Fruit fly (Drosophila melanogaster) whole organism, embryonic: Measurements from ENCODE around the gene CG15425.
A peak's percentile ranks its signal among the peaks of the same experiment; 100 is the strongest.

Source experiments
- CG10147 ChIP-seq: fragments of 200-800 bp; sonication (Bioruptor generic); optimal IDR thresholded peaks from 2 replicates; lab custom pipeline; 2019; ENCODE audit warnings: missing biosample characterization, mild to moderate bottlenecking, missing genetic modification characterization, moderate library complexity
- CG10565 ChIP-seq: fragments of 200-800 bp; sonication (Bioruptor generic); optimal IDR thresholded peaks from 3 replicates; lab custom pipeline; 2016; ENCODE audit warnings: missing biosample characterization, mild to moderate bottlenecking, missing genetic modification characterization
- CG12391 ChIP-seq: fragments of 200-800 bp; sonication (Bioruptor generic); optimal IDR thresholded peaks from 3 replicates; lab custom pipeline; 2018; ENCODE audit warnings: missing biosample characterization, mild to moderate bottlenecking, missing genetic modification characterization, moderate library complexity
- CG12942 ChIP-seq: fragments of 200-800 bp; sonication (Bioruptor generic); optimal IDR thresholded peaks from 3 replicates; lab custom pipeline; 2016; ENCODE audit warnings: missing biosample characterization, missing genetic modification characterization
- CG13296 ChIP-seq: fragments of 200-800 bp; sonication (Bioruptor generic); optimal IDR thresholded peaks from 3 replicates; lab custom pipeline; 2018; ENCODE audit warnings: missing biosample characterization, mild to moderate bottlenecking, missing genetic modification characterization
- CG14860 ChIP-seq: fragments of 200-800 bp; sonication (Bioruptor generic); IDR thresholded peaks from 3 replicates; pipeline ENCODE4 v1.3.6; 2022; ENCODE audit warnings: missing biosample characterization, missing genetic modification characterization; ENCODE audit not compliant: partially characterized antibody
- CG17612 ChIP-seq: fragments of 200-800 bp; sonication (Bioruptor generic); IDR thresholded peaks from 2 replicates; pipeline ENCODE4 v1.3.6; 2022; ENCODE audit warnings: missing biosample characterization, missing genetic modification characterization
- CG17829 ChIP-seq: fragments of 200-800 bp; optimal IDR thresholded peaks from 2 replicates; lab custom pipeline; 2019; ENCODE audit warnings: missing biosample characterization, mild to moderate bottlenecking, missing genetic modification characterization, moderate library complexity
- CG1792 ChIP-seq: fragments of 200-800 bp; sonication (Bioruptor generic); optimal IDR thresholded peaks from 2 replicates; lab custom pipeline; 2016; ENCODE audit warnings: missing biosample characterization, missing genetic modification characterization
- CG18262 ChIP-seq: fragments of 200-800 bp; optimal IDR thresholded peaks from 3 replicates; lab custom pipeline; 2019; ENCODE audit warnings: missing biosample characterization, mild to moderate bottlenecking, missing genetic modification characterization, moderate library complexity
- CG1832 ChIP-seq: fragments of 200-800 bp; sonication (Bioruptor generic); optimal IDR thresholded peaks from 2 replicates; lab custom pipeline; 2017; ENCODE audit warnings: missing biosample characterization, mild to moderate bottlenecking, missing genetic modification characterization, inconsistent platforms
- CG2712 ChIP-seq: fragments of 200-800 bp; optimal IDR thresholded peaks from 3 replicates; lab custom pipeline; 2019; ENCODE audit warnings: missing biosample characterization, mild to moderate bottlenecking, missing genetic modification characterization, moderate library complexity
- CG2889 ChIP-seq: fragments of 200-800 bp; sonication (Bioruptor generic); IDR thresholded peaks from 3 replicates; pipeline ENCODE4 v1.3.6; 2022; ENCODE audit warnings: missing biosample characterization, missing genetic modification characterization
- CG30020 ChIP-seq: fragments of 200-800 bp; optimal IDR thresholded peaks from 2 replicates; lab custom pipeline; 2019; ENCODE audit warnings: missing biosample characterization, mild to moderate bottlenecking, missing genetic modification characterization, moderate library complexity
- CG3163 ChIP-seq: fragments of 200-800 bp; sonication (Bioruptor generic); optimal IDR thresholded peaks from 3 replicates; lab custom pipeline; 2016; ENCODE audit warnings: missing biosample characterization, missing genetic modification characterization
- CG3281 ChIP-seq: fragments of 200-800 bp; sonication (Bioruptor generic); optimal IDR thresholded peaks from 3 replicates; lab custom pipeline; 2017; ENCODE audit warnings: missing biosample characterization, mild to moderate bottlenecking, missing genetic modification characterization
- CG3407 ChIP-seq: fragments of 200-800 bp; sonication (Bioruptor generic); optimal IDR thresholded peaks from 2 replicates; lab custom pipeline; 2018; ENCODE audit warnings: missing biosample characterization, mild to moderate bottlenecking, missing genetic modification characterization
- CG34422 ChIP-seq: fragments of 200-800 bp; sonication (Bioruptor generic); IDR thresholded peaks from 3 replicates; pipeline ENCODE4 v1.3.6; 2022; ENCODE audit warnings: missing biosample characterization, missing genetic modification characterization
- CG3847 ChIP-seq: fragments of 200-800 bp; sonication (Bioruptor generic); IDR thresholded peaks from 2 replicates; pipeline ENCODE4 v1.3.6; 2022; ENCODE audit warnings: missing biosample characterization, missing genetic modification characterization
- CG6765 ChIP-seq: fragments of 200-800 bp; sonication (Bioruptor generic); optimal IDR thresholded peaks from 3 replicates; lab custom pipeline; 2017; ENCODE audit warnings: missing biosample characterization, mild to moderate bottlenecking, missing genetic modification characterization
- CG7786 ChIP-seq: fragments of 200-800 bp; sonication (Bioruptor generic); optimal IDR thresholded peaks from 2 replicates; lab custom pipeline; 2016; ENCODE audit warnings: missing biosample characterization, missing genetic modification characterization
- CG7963 ChIP-seq: fragments of 200-800 bp; sonication (Bioruptor generic); IDR thresholded peaks from 3 replicates; pipeline ENCODE4 v1.3.6; 2022; ENCODE audit warnings: missing biosample characterization, missing genetic modification characterization; ENCODE audit not compliant: partially characterized antibody
- Camta ChIP-seq: fragments of 200-800 bp; sonication (Bioruptor generic); optimal IDR thresholded peaks from 2 replicates; lab custom pipeline; 2016; ENCODE audit warnings: missing biosample characterization, missing genetic modification characterization
- CkIIα-i1 ChIP-seq: fragments of 200-800 bp; sonication (Bioruptor generic); IDR thresholded peaks from 2 replicates; pipeline ENCODE4 v1.3.6; 2022; ENCODE audit warnings: missing biosample characterization, missing genetic modification characterization
- Elba2 ChIP-seq: fragments of 200-800 bp; sonication (Bioruptor generic); optimal IDR thresholded peaks from 3 replicates; lab custom pipeline; 2016; ENCODE audit warnings: missing biosample characterization, missing genetic modification characterization
- Fer1 ChIP-seq: fragments of 200-800 bp; sonication (Bioruptor generic); optimal IDR thresholded peaks from 2 replicates; lab custom pipeline; 2017; ENCODE audit warnings: missing biosample characterization, mild to moderate bottlenecking, missing genetic modification characterization
- GATAe ChIP-seq: fragments of 200-800 bp; sonication (Bioruptor generic); conservative IDR thresholded peaks from 2 replicates; pipeline ENCODE4 v1.3.6; 2022; ENCODE audit warnings: missing biosample characterization, missing genetic modification characterization
- Gug ChIP-seq: fragments of 200-800 bp; sonication (Bioruptor generic); IDR thresholded peaks from 4 replicates; pipeline ENCODE4 v1.3.6; 2022; ENCODE audit warnings: missing biosample characterization, missing genetic modification characterization
- Myb ChIP-seq: fragments of 200-800 bp; sonication (Bioruptor generic); optimal IDR thresholded peaks from 2 replicates; lab custom pipeline; 2016; ENCODE audit warnings: missing biosample characterization, missing genetic modification characterization
- NFAT ChIP-seq: fragments of 200-800 bp; sonication (Bioruptor generic); IDR thresholded peaks from 2 replicates; pipeline ENCODE4 v1.3.6; 2022; ENCODE audit warnings: missing biosample characterization, missing genetic modification characterization
- Nf-YA ChIP-seq: fragments of 200-800 bp; sonication (Bioruptor generic); IDR thresholded peaks from 2 replicates; pipeline ENCODE4 v1.3.6; 2022; ENCODE audit warnings: missing biosample characterization, missing genetic modification characterization
- PHDP ChIP-seq: fragments of 200-800 bp; sonication (Bioruptor generic); optimal IDR thresholded peaks from 3 replicates; lab custom pipeline; 2018; ENCODE audit warnings: missing biosample characterization, mild to moderate bottlenecking, missing genetic modification characterization, moderate library complexity
- Side ChIP-seq: fragments of 200-800 bp; sonication (Bioruptor generic); optimal IDR thresholded peaks from 2 replicates; lab custom pipeline; 2016; ENCODE audit warnings: missing biosample characterization, missing genetic modification characterization
- Sin3A ChIP-seq: fragments of >200 bp; optimal IDR thresholded peaks from 2 replicates; lab custom pipeline; 2018
- Vsx1 ChIP-seq: fragments of 200-800 bp; sonication (Bioruptor generic); optimal IDR thresholded peaks from 2 replicates; lab custom pipeline; 2017; ENCODE audit warnings: missing biosample characterization, mild to moderate bottlenecking, missing genetic modification characterization, missing genetic modification reagents
- ci ChIP-seq: fragments of 200-800 bp; sonication (Bioruptor generic); IDR thresholded peaks from 3 replicates; pipeline ENCODE4 v1.3.6; 2022; ENCODE audit warnings: missing biosample characterization, missing genetic modification characterization
- fd64A ChIP-seq: fragments of 200-800 bp; sonication (Bioruptor generic); optimal IDR thresholded peaks from 3 replicates; lab custom pipeline; 2018; ENCODE audit warnings: missing biosample characterization, mild to moderate bottlenecking, missing genetic modification characterization
- gem ChIP-seq: fragments of 200-800 bp; sonication (Bioruptor generic); optimal IDR thresholded peaks from 2 replicates; lab custom pipeline; 2019; ENCODE audit warnings: missing biosample characterization, mild to moderate bottlenecking, missing genetic modification characterization, moderate library complexity
- knrl ChIP-seq: fragments of 200-800 bp; sonication (Bioruptor generic); IDR thresholded peaks from 3 replicates; pipeline ENCODE4 v1.3.6; 2022; ENCODE audit warnings: missing biosample characterization, missing genetic modification characterization; ENCODE audit not compliant: partially characterized antibody
- lilli ChIP-seq: fragments of 200-800 bp; sonication (Bioruptor generic); optimal IDR thresholded peaks from 3 replicates; lab custom pipeline; 2016; ENCODE audit warnings: missing biosample characterization, missing genetic modification characterization
- luna ChIP-seq: fragments of 200-800 bp; sonication (Bioruptor generic); optimal IDR thresholded peaks from 2 replicates; lab custom pipeline; 2016; ENCODE audit warnings: missing biosample characterization, missing genetic modification characterization
- nerfin-1 ChIP-seq: fragments of 200-800 bp; sonication (Bioruptor generic); optimal IDR thresholded peaks from 3 replicates; lab custom pipeline; 2019; ENCODE audit warnings: missing biosample characterization, mild to moderate bottlenecking, missing genetic modification characterization, moderate library complexity
- nom ChIP-seq: fragments of 200-800 bp; sonication (Bioruptor generic); optimal IDR thresholded peaks from 2 replicates; lab custom pipeline; 2017; ENCODE audit warnings: missing biosample characterization, missing genetic modification characterization, mild to moderate bottlenecking, moderate library complexity, missing genetic modification reagents
- pzg ChIP-seq: fragments of 200-800 bp; sonication (Bioruptor generic); optimal IDR thresholded peaks from 3 replicates; lab custom pipeline; 2018; ENCODE audit warnings: missing biosample characterization, mild to moderate bottlenecking, missing genetic modification characterization, moderate library complexity
- sens ChIP-seq: fragments of 200-800 bp; sonication (Bioruptor generic); peaks from one replicate; lab custom pipeline; 2016; ENCODE audit warnings: missing biosample characterization, missing genetic modification characterization
- slbo ChIP-seq: fragments of 200-800 bp; sonication (Bioruptor generic); IDR thresholded peaks from 2 replicates; pipeline ENCODE4 v1.3.6; 2022; ENCODE audit warnings: missing biosample characterization, missing genetic modification characterization
- tap ChIP-seq: fragments of 200-800 bp; optimal IDR thresholded peaks from 3 replicates; lab custom pipeline; 2019; ENCODE audit warnings: missing biosample characterization, mild to moderate bottlenecking, missing genetic modification characterization, moderate library complexity
- twi ChIP-seq: fragments of 200-800 bp; optimal IDR thresholded peaks from 2 replicates; lab custom pipeline; 2019; ENCODE audit warnings: missing biosample characterization, mild to moderate bottlenecking, missing genetic modification characterization, moderate library complexity
- unpg ChIP-seq: fragments of 200-800 bp; sonication (Bioruptor generic); optimal IDR thresholded peaks from 3 replicates; lab custom pipeline; 2018; ENCODE audit warnings: missing biosample characterization, mild to moderate bottlenecking, missing genetic modification characterization, moderate library complexity
- vvl ChIP-seq: fragments of 200-800 bp; sonication (Bioruptor generic); IDR thresholded peaks from 2 replicates; pipeline ENCODE4 v1.3.6; 2022; ENCODE audit warnings: missing biosample characterization, missing genetic modification characterization

Gene CG15425

DNA sequence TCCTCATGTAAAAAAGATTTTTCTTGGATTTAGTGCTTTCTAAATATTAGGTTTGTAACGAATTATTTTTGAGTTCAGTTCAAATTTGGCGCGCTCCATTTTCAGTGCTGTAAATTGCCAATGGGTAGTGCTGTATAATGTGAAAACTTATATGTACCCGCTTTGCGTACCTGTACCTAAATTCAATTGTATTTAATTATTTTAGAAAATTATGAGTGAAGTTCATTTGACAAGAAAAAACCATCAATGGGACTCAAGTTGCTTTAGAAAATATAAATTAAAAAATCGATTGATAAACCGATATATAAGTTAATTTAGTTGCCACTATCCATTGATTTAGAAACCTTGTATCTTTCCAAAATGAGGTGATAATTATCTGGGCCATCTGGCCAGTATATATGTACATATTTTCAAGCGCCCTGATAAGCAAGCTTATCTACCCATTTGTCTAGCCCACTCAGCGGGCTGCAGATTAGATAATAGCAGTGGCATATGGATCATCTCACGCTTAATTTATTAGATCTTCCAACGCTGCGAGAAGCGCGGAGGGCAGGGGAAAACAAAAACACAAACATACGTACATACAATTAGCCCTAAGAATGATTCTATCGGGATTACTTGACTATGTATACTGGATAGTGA lies 33.1 kb upstream of the CG15425 start (continued):
- no peak for TF ChIP-seq CG3163 (GFP tag; lab: Kevin White, UChicago)
- no peak for TF ChIP-seq CG7963 (GFP tag; lab: Robert Waterston, UW)
- peak; percentile 56 for TF ChIP-seq pzg (GFP tag; lab: Kevin White, UChicago)
- no peak for TF ChIP-seq CG2889 (GFP tag; lab: Robert Waterston, UW)
- TF ChIP-seq Vsx1 (GFP tag; lab: Kevin White, UChicago), result peak; percentile 37
- peak; percentile 55 for TF ChIP-seq slbo
- no peak for TF ChIP-seq knrl (GFP tag; lab: Robert Waterston, UW)
- no peak for TF ChIP-seq Elba2
- TF ChIP-seq sens (GFP tag; lab: Kevin White, UChicago), result peak; percentile 87
- peak; percentile 7 for TF ChIP-seq CG7786 (GFP tag; lab: Kevin White, UChicago)
- TF ChIP-seq Sin3A (lab: Kevin White, UChicago), result no peak
- TF ChIP-seq unpg (GFP tag; lab: Kevin White, UChicago), result peak; percentile 1
- TF ChIP-seq Side (GFP tag; lab: Kevin White, UChicago), result peak; percentile 22
- TF ChIP-seq CG34422 (GFP tag; lab: Robert Waterston, UW), result 0 out of 3 replicates have a peak, but pooled peaks have one; percentile 14
- TF ChIP-seq gem (tag; lab: Kevin White, UChicago), result peak; percentile 37
- peak; percentile 13 for TF ChIP-seq CG3407 (GFP tag; lab: Kevin White, UChicago)
- TF ChIP-seq CG17829 (tag; lab: Kevin White, UChicago), result no peak
- TF ChIP-seq Nf-YA, result 0 out of 2 replicates have a peak, but pooled peaks have one; percentile 22
- TF ChIP-seq CG3847, result peak; percentile 58
- peak; percentile 1 for TF ChIP-seq CG18262 (tag; lab: Kevin White, UChicago)
- no peak for TF ChIP-seq Camta (GFP tag; lab: Kevin White, UChicago)
- peak; percentile 30; the same call in 1 of the 3 replicates for TF ChIP-seq ci (GFP tag; lab: Robert Waterston, UW)
- TF ChIP-seq CG2712 (tag; lab: Kevin White, UChicago), result peak; percentile 13
- peak; percentile 50 for TF ChIP-seq Fer1 (GFP tag; lab: Kevin White, UChicago)
- no peak for TF ChIP-seq fd64A (GFP tag; lab: Kevin White, UChicago)
- peak; percentile 6 for TF ChIP-seq CG6765 (GFP tag; lab: Kevin White, UChicago)
- TF ChIP-seq lilli (GFP tag; lab: Kevin White, UChicago), result peak; percentile 63
- TF ChIP-seq CG30020 (tag; lab: Kevin White, UChicago), result no peak
- peak; percentile 34 for TF ChIP-seq twi
- TF ChIP-seq CG10147 (GFP tag; lab: Kevin White, UChicago), result no peak
- TF ChIP-seq Gug (GFP tag; lab: Robert Waterston, UW), result no peak
- TF ChIP-seq CkIIα-i1 (GFP tag; lab: Robert Waterston, UW), result no peak
- peak; percentile 20 for TF ChIP-seq nom (GFP tag; lab: Kevin White, UChicago)
- peak; percentile 20 for TF ChIP-seq nerfin-1 (tag; lab: Kevin White, UChicago)
- peak; percentile 10 for TF ChIP-seq tap (tag; lab: Kevin White, UChicago)
- TF ChIP-seq Myb (GFP tag; lab: Kevin White, UChicago), result peak; percentile 60
- peak; percentile 82 for TF ChIP-seq GATAe (GFP tag; lab: Robert Waterston, UW)
- peak; percentile 19; the same call in 1 of the 2 replicates for TF ChIP-seq NFAT
- TF ChIP-seq CG12391, result peak; percentile 29
- TF ChIP-seq PHDP, result peak; percentile 28
- no peak for TF ChIP-seq CG12942
- no peak for TF ChIP-seq CG1832 (GFP tag; lab: Kevin White, UChicago)
- TF ChIP-seq luna (GFP tag; lab: Kevin White, UChicago), result peak; percentile 18
- no peak for TF ChIP-seq CG14860 (GFP tag; lab: Robert Waterston, UW)
- peak; percentile 53 for TF ChIP-seq vvl (GFP tag; lab: Robert Waterston, UW)
- no peak for TF ChIP-seq CG10565 (GFP tag; lab: Kevin White, UChicago)
- peak; percentile 57 for TF ChIP-seq CG13296
- TF ChIP-seq CG3281 (GFP tag; lab: Kevin White, UChicago), result peak; percentile 23
- TF ChIP-seq CG1792 (GFP tag; lab: Kevin White, UChicago), result no peak
- no peak for TF ChIP-seq CG17612 (GFP tag; lab: Robert Waterston, UW)
